Worm (Caenorhabditis elegans): ENCODE data around the gene F35H12.5.

F35H12.5 gene

DNA sequence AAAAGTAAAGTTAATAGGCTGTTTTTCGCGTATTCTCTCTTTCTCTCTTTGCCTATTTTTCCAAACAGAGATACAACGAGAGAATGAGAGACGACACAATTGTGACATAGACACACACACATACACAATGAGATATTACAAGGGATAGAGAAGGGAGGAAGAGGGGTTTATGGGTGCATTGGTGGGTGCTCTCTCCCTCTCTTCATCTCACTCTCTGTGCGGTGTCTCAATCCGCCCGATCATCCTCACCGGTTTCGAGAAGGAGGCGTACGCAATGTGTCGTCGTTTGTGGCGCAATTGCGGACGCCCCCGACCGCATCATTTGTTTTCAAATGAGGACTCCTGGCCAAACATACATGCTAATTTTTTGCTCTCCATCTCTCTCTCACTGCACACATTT, 31.3 kb downstream of the F35H12.5 start (continued):
- TF ChIP-seq nhr-71 (tag; optimal IDR thresholded peaks at IDR 0.05) = peak; percentile 95
- peak; percentile 61 to 72 (median 62) for TF ChIP-seq dpl-1 (GFP tag; optimal IDR thresholded peaks at IDR 0.05)
- peak; percentile 75 to 76 for TF ChIP-seq egl-27 (tag; optimal IDR thresholded peaks at IDR 0.05)
- peak; percentile 83 for TF ChIP-seq jun-1 (tag; optimal IDR thresholded peaks at IDR 0.05)
- TF ChIP-seq nhr-11 (tag; optimal IDR thresholded peaks at IDR 0.05) = peak; percentile 71
- TF ChIP-seq nhr-77 (tag; optimal IDR thresholded peaks at IDR 0.05) = peak; percentile 86
- TF ChIP-seq ces-1 (GFP tag; optimal IDR thresholded peaks at IDR 0.05) = peak; percentile 54
- TF ChIP-seq lin-14 (GFP tag; optimal IDR thresholded peaks at IDR 0.05) = peak; percentile 99
- peak; percentile 89 for TF ChIP-seq xbp-1 (tag; optimal IDR thresholded peaks at IDR 0.05)
- peak; percentile 80 to 92 for TF ChIP-seq lsy-2 (tag; optimal IDR thresholded peaks at IDR 0.05)
- peak; percentile 74 for TF ChIP-seq sox-4 (tag; optimal IDR thresholded peaks at IDR 0.05)
- peak; percentile 79 for TF ChIP-seq ztf-4 (tag; optimal IDR thresholded peaks at IDR 0.05)
- TF ChIP-seq fkh-8 (tag; optimal IDR thresholded peaks at IDR 0.05) = peak; percentile 95
- peak; percentile 25 to 69 for TF ChIP-seq mdl-1 (tag; optimal IDR thresholded peaks at IDR 0.05)
- TF ChIP-seq lir-3 (tag; optimal IDR thresholded peaks at IDR 0.05; ENCODE audit: poor library complexity) = peak; percentile 80
- TF ChIP-seq unc-86 (tag; optimal IDR thresholded peaks at IDR 0.05) = peak; percentile 94
- peak; percentile 78 to 84 for TF ChIP-seq lin-35 (GFP tag; optimal IDR thresholded peaks at IDR 0.05)
- TF ChIP-seq efl-1 (optimal IDR thresholded peaks at IDR 0.05) = peak; percentile 72 to 79
- TF ChIP-seq efl-1 (GFP tag; optimal IDR thresholded peaks at IDR 0.05 in 1 of 2) = peak; percentile 57 to 94
- no peak for TF ChIP-seq sptf-1 (tag; optimal IDR thresholded peaks at IDR 0.05)
- TF ChIP-seq C16A3.4 (tag; optimal IDR thresholded peaks at IDR 0.05) = peak; percentile 96
- TF ChIP-seq nhr-76 (tag; optimal IDR thresholded peaks at IDR 0.05) = peak; percentile 60
- no peak for TF ChIP-seq nhr-28 (tag; optimal IDR thresholded peaks at IDR 0.05)
- TF ChIP-seq unc-98 (GFP tag; IDR thresholded peaks at IDR 0.05) = no peak
- TF ChIP-seq grh-1 (GFP tag; IDR thresholded peaks at IDR 0.05) = peak; percentile 68
- TF ChIP-seq elt-2 (tag; optimal IDR thresholded peaks at IDR 0.05) = peak; percentile 25
- peak; percentile 93 for TF ChIP-seq nhr-20 (tag; optimal IDR thresholded peaks at IDR 0.05)
- peak; percentile 26 for TF ChIP-seq ceh-63 (GFP tag; optimal IDR thresholded peaks at IDR 0.05)
- TF ChIP-seq hlh-4 (tag; optimal IDR thresholded peaks at IDR 0.05) = no peak
- peak; percentile 93 for TF ChIP-seq skn-1 (tag; optimal IDR thresholded peaks at IDR 0.05)
- TF ChIP-seq egl-13 (tag; optimal IDR thresholded peaks at IDR 0.05) = peak; percentile 85
- no peak for TF ChIP-seq tlp-1 (tag; optimal IDR thresholded peaks at IDR 0.05)

DNA sequence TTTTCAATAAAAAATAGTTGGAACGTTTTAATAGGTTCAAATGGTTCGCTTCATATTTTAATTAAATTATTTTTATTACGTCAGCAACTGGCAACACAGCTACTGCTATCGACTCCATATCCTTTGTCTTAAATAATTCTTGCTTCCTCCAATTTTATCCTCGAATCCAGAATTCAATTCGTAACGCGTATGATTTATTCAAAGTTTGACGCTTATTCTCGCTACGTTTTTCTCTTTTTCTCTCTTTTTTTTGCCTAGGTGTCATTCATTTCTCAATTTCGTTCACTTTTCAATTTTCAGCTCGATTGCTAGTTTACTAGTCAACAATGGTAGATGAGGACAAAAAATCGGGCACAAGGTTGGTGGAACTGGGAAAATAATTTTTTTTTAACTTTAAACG, 32.3 kb downstream of the F35H12.5 start, which contains the start of gene arr-1:
TSS of gene arr-1 (plus strand) at position 301 of the 400 bp plus-strand sequence.
- TF ChIP-seq nhr-20 (tag; optimal IDR thresholded peaks at IDR 0.05) = no peak
- no peak for TF ChIP-seq nhr-237 (tag; optimal IDR thresholded peaks at IDR 0.05)
- TF ChIP-seq dsc-1 (tag; optimal IDR thresholded peaks at IDR 0.05) = no peak
- TF ChIP-seq lin-35 (GFP tag; optimal IDR thresholded peaks at IDR 0.05) = no peak
- TF ChIP-seq tbx-2 (tag; optimal IDR thresholded peaks at IDR 0.05) = no peak
- no peak for TF ChIP-seq ceh-88 (GFP tag; IDR thresholded peaks at IDR 0.05)
- TF ChIP-seq efl-1 (optimal IDR thresholded peaks at IDR 0.05) = no peak
- TF ChIP-seq efl-1 (GFP tag; optimal IDR thresholded peaks at IDR 0.05 in 1 of 2) = no peak
- TF ChIP-seq unc-62 (GFP tag; optimal IDR thresholded peaks at IDR 0.05) = no peak
- TF ChIP-seq pqm-1 (tag; optimal IDR thresholded peaks at IDR 0.05) = no peak

DNA sequence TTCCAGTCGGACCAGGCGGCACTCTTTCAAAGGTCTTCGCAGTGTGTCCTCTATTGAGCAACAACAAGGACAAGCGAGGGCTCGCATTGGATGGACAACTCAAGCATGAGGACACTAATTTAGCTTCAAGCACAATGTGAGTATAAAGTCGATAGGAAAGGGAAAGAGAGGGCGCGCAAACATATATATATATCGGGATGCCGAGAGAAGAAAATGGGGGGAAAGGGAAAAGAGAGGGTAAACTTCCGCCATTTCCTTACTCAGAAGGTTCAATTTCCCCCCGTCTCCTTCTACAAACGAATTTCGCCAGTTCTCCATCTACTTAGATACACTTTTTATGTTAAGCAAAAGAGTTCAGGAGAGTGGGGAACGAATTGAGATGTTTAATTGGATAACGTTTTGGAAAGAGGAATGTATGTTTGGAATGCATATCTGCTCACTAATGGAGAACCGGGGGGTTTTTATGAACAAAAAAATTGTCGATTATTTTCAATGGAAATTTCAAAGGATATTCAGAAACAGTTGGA, 34.4 kb downstream of the F35H12.5 start:
- TF ChIP-seq dpl-1 (GFP tag; optimal IDR thresholded peaks at IDR 0.05) (no peak), zag-1 (tag; optimal IDR thresholded peaks at IDR 0.05) (no peak), dsc-1 (tag; optimal IDR thresholded peaks at IDR 0.05) (no peak), ztf-4 (tag; optimal IDR thresholded peaks at IDR 0.05) (no peak), egl-13 (tag; optimal IDR thresholded peaks at IDR 0.05) (no peak), lin-35 (GFP tag; optimal IDR thresholded peaks at IDR 0.05) (peak in 1 of 2 experiments; percentile 1), unc-98 (GFP tag; IDR thresholded peaks at IDR 0.05) (no peak), lin-39 (tag; optimal IDR thresholded peaks at IDR 0.05) (no peak), nhr-71 (tag; optimal IDR thresholded peaks at IDR 0.05) (peak; percentile 26), tbx-2 (tag; optimal IDR thresholded peaks at IDR 0.05) (peak; percentile 2), F16B12.6 (tag; optimal IDR thresholded peaks at IDR 0.05) (no peak), lin-14 (GFP tag; optimal IDR thresholded peaks at IDR 0.05) (peak; percentile 78), ceh-82 (tag; optimal IDR thresholded peaks at IDR 0.05) (peak in 1 of 3 experiments; percentile 16), skn-1 (tag; optimal IDR thresholded peaks at IDR 0.05) (no peak), nhr-47 (tag; optimal IDR thresholded peaks at IDR 0.05) (peak; percentile 19), unc-86 (tag; optimal IDR thresholded peaks at IDR 0.05) (peak; percentile 23)
